Fruit fly (Drosophila melanogaster) whole organism, embryonic: ENCODE data around the gene CG32344.

ENCODE experiments used
- Atf6 ChIP-seq: fragments of 200-800 bp; sonication (Bioruptor generic); IDR thresholded peaks from 2 replicates; pipeline ENCODE4 v1.3.6; 2022; ENCODE audit warnings: missing biosample characterization, missing genetic modification characterization
- Bdp1 ChIP-seq: fragments of 200-800 bp; sonication (Bioruptor generic); optimal IDR thresholded peaks from 3 replicates; lab custom pipeline; 2016; ENCODE audit warnings: missing biosample characterization, missing genetic modification characterization
- Bteb2 ChIP-seq: fragments of 200-800 bp; sonication (Bioruptor generic); optimal IDR thresholded peaks from 2 replicates; lab custom pipeline; 2016; ENCODE audit warnings: missing biosample characterization, missing genetic modification characterization
- CG10274 ChIP-seq: fragments of 200-800 bp; sonication (Bioruptor generic); optimal IDR thresholded peaks from 3 replicates; lab custom pipeline; 2017; ENCODE audit warnings: missing biosample characterization, mild to moderate bottlenecking, missing genetic modification characterization
- CG10366 ChIP-seq: fragments of 200-800 bp; sonication (Bioruptor generic); IDR thresholded peaks from 2 replicates; pipeline ENCODE4 v1.3.6; 2022; ENCODE audit warnings: missing biosample characterization, missing genetic modification characterization
- CG11085 ChIP-seq: fragments of 200-800 bp; sonication (Bioruptor generic); IDR thresholded peaks from 2 replicates; pipeline ENCODE4 v1.3.6; 2022; ENCODE audit warnings: missing biosample characterization, missing genetic modification characterization
- CG11093 ChIP-seq: fragments of 200-800 bp; sonication (Bioruptor generic); IDR thresholded peaks from 3 replicates; pipeline ENCODE4 v1.3.6; 2022; ENCODE audit warnings: missing biosample characterization, missing genetic modification characterization
- CG12236 ChIP-seq: fragments of 200-800 bp; sonication (Bioruptor generic); optimal IDR thresholded peaks from 2 replicates; lab custom pipeline; 2016; ENCODE audit warnings: missing biosample characterization, missing genetic modification characterization
- CG12942 ChIP-seq: fragments of 200-800 bp; sonication (Bioruptor generic); optimal IDR thresholded peaks from 3 replicates; lab custom pipeline; 2016; ENCODE audit warnings: missing biosample characterization, missing genetic modification characterization
- CG14965 ChIP-seq: fragments of 200-800 bp; sonication (Bioruptor generic); optimal IDR thresholded peaks from 2 replicates; lab custom pipeline; 2016; ENCODE audit warnings: missing biosample characterization, missing genetic modification characterization, borderline replicate concordance
- CG15601 ChIP-seq: fragments of 200-800 bp; sonication (Bioruptor generic); optimal IDR thresholded peaks from 3 replicates; lab custom pipeline; 2019; ENCODE audit warnings: missing biosample characterization, mild to moderate bottlenecking, missing genetic modification characterization, moderate library complexity
- CG1647 ChIP-seq: fragments of 200-800 bp; sonication (Bioruptor generic); optimal IDR thresholded peaks from 3 replicates; lab custom pipeline; 2016; ENCODE audit warnings: missing biosample characterization, missing genetic modification characterization
- CG16863 ChIP-seq: fragments of 200-800 bp; sonication (Bioruptor generic); optimal IDR thresholded peaks from 3 replicates; lab custom pipeline; 2016; ENCODE audit warnings: missing biosample characterization, missing genetic modification characterization
- CG18476 ChIP-seq: fragments of 200-800 bp; sonication (Bioruptor generic); optimal IDR thresholded peaks from 2 replicates; lab custom pipeline; 2016; ENCODE audit warnings: missing biosample characterization, mild to moderate bottlenecking, missing genetic modification characterization
- CG18599 ChIP-seq: fragments of 200-800 bp; sonication (Bioruptor generic); optimal IDR thresholded peaks from 3 replicates; lab custom pipeline; 2017; ENCODE audit warnings: missing biosample characterization, missing genetic modification characterization, mild to moderate bottlenecking, moderate library complexity, missing genetic modification reagents
- CG18619 ChIP-seq: fragments of 200-800 bp; sonication (Bioruptor generic); optimal IDR thresholded peaks from 3 replicates; lab custom pipeline; 2017; ENCODE audit warnings: missing biosample characterization, mild to moderate bottlenecking, missing genetic modification characterization
- CG4820 ChIP-seq: fragments of 200-800 bp; sonication (Bioruptor generic); optimal IDR thresholded peaks from 3 replicates; lab custom pipeline; 2016; ENCODE audit warnings: missing biosample characterization, missing genetic modification characterization
- CG4854 ChIP-seq: fragments of 200-800 bp; sonication (Bioruptor generic); optimal IDR thresholded peaks from 2 replicates; lab custom pipeline; 2016; ENCODE audit warnings: missing biosample characterization, missing genetic modification characterization, inconsistent platforms
- Dek ChIP-seq: fragments of 200-800 bp; sonication (Bioruptor generic); optimal IDR thresholded peaks from 3 replicates; lab custom pipeline; 2019; ENCODE audit warnings: missing biosample characterization, mild to moderate bottlenecking, missing genetic modification characterization, moderate library complexity
- Doc2 ChIP-seq: fragments of 200-800 bp; sonication (Bioruptor generic); IDR thresholded peaks from 2 replicates; pipeline ENCODE4 v1.3.6; 2022; ENCODE audit warnings: missing biosample characterization, missing genetic modification characterization
- Ets65A ChIP-seq: fragments of 200-800 bp; sonication (Bioruptor generic); peaks from one replicate; lab custom pipeline; 2016; ENCODE audit warnings: missing biosample characterization, missing genetic modification characterization
- HLHmδ ChIP-seq: fragments of 200-800 bp; sonication (Bioruptor generic); optimal IDR thresholded peaks from 2 replicates; lab custom pipeline; 2018; ENCODE audit warnings: missing biosample characterization, mild to moderate bottlenecking, missing genetic modification characterization, moderate library complexity
- Hr78 ChIP-seq, 2 experiments: fragments of 200-800 bp in 1 of 2; fragments of >200 bp in 1 of 2; sonication (Bioruptor generic) in 1 of 2; optimal IDR thresholded peaks; 2 replicates each; lab custom pipeline; 2017 to 2019; ENCODE audit warnings: missing biosample characterization in 2 of 2, missing genetic modification characterization in 2 of 2, mild to moderate bottlenecking in 1 of 2, moderate library complexity in 1 of 2
- Kr ChIP-seq: fragments of 200-800 bp; sonication (Bioruptor generic); optimal IDR thresholded peaks from 2 replicates; lab custom pipeline; 2017; ENCODE audit warnings: missing biosample characterization, mild to moderate bottlenecking, missing genetic modification characterization
- Myb ChIP-seq: fragments of 200-800 bp; sonication (Bioruptor generic); optimal IDR thresholded peaks from 2 replicates; lab custom pipeline; 2016; ENCODE audit warnings: missing biosample characterization, missing genetic modification characterization
- NC2β ChIP-seq: fragments of 200-800 bp; sonication (Bioruptor generic); optimal IDR thresholded peaks from 2 replicates; lab custom pipeline; 2016; ENCODE audit warnings: missing biosample characterization, missing genetic modification characterization
- Scr ChIP-seq: fragments of 200-800 bp; sonication (Bioruptor generic); IDR thresholded peaks from 2 replicates; pipeline ENCODE4 v1.3.6; 2022; ENCODE audit warnings: missing biosample characterization, missing genetic modification characterization; ENCODE audit not compliant: partially characterized antibody
- YL-1 ChIP-seq: fragments of 200-800 bp; sonication (Bioruptor generic); optimal IDR thresholded peaks from 3 replicates; lab custom pipeline; 2017; ENCODE audit warnings: missing biosample characterization, mild to moderate bottlenecking, missing genetic modification characterization
- ab ChIP-seq: fragments of 200-800 bp; sonication (Bioruptor generic); optimal IDR thresholded peaks from 2 replicates; lab custom pipeline; 2016; ENCODE audit warnings: missing biosample characterization, missing genetic modification characterization
- aop ChIP-seq: fragments of 200-800 bp; sonication (Bioruptor generic); IDR thresholded peaks from 2 replicates; pipeline ENCODE4 v1.3.6; 2022; ENCODE audit warnings: missing biosample characterization, missing genetic modification characterization
- bab2 ChIP-seq: fragments of 200-800 bp; sonication (Bioruptor generic); optimal IDR thresholded peaks from 2 replicates; lab custom pipeline; 2016; ENCODE audit warnings: missing biosample characterization, missing genetic modification characterization
- crol ChIP-seq: fragments of 200-800 bp; sonication (Bioruptor generic); IDR thresholded peaks from 2 replicates; pipeline ENCODE4 v1.3.6; 2022; ENCODE audit warnings: missing biosample characterization, missing genetic modification characterization
- dan ChIP-seq: fragments of 200-800 bp; sonication (Bioruptor generic); IDR thresholded peaks from 2 replicates; pipeline ENCODE4 v1.3.6; 2022; ENCODE audit warnings: missing biosample characterization, missing genetic modification characterization
- exex ChIP-seq: fragments of 200-800 bp; sonication (Bioruptor generic); optimal IDR thresholded peaks from 4 replicates; lab custom pipeline; 2018; ENCODE audit warnings: missing biosample characterization, mild to moderate bottlenecking, missing genetic modification characterization, moderate library complexity
- fd96Cb ChIP-seq: fragments of 200-800 bp; sonication (Bioruptor generic); optimal IDR thresholded peaks from 2 replicates; lab custom pipeline; 2018; ENCODE audit warnings: missing biosample characterization, mild to moderate bottlenecking, missing genetic modification characterization, moderate library complexity
- lilli ChIP-seq: fragments of 200-800 bp; sonication (Bioruptor generic); optimal IDR thresholded peaks from 3 replicates; lab custom pipeline; 2016; ENCODE audit warnings: missing biosample characterization, missing genetic modification characterization
- lmd ChIP-seq: fragments of 200-800 bp; sonication (Bioruptor generic); IDR thresholded peaks from 2 replicates; pipeline ENCODE4 v1.3.6; 2022; ENCODE audit warnings: missing biosample characterization, missing genetic modification characterization
- pan ChIP-seq, 4 experiments: fragments of >200 bp in 3 of 4; fragments of 200-800 bp in 1 of 4; sonication (Bioruptor generic) in 1 of 4; optimal IDR thresholded peaks in 3 of 4; IDR thresholded peaks in 1 of 4; 2 replicates each; pipeline versions ENCODE4 v1.3.6 to Lab custom; 2017 to 2022; ENCODE audit warnings: missing biosample characterization in 2 of 4, missing genetic modification characterization in 2 of 4, mixed read lengths in 1 of 4
- pita ChIP-seq: fragments of 200-800 bp; sonication (Bioruptor generic); optimal IDR thresholded peaks from 2 replicates; lab custom pipeline; 2017; ENCODE audit warnings: missing biosample characterization, mild to moderate bottlenecking, missing genetic modification characterization
- psq ChIP-seq: fragments of 200-800 bp; sonication (Bioruptor generic); optimal IDR thresholded peaks from 2 replicates; lab custom pipeline; 2017; ENCODE audit warnings: missing biosample characterization, missing genetic modification characterization
- pum ChIP-seq: fragments of 200-800 bp; sonication (Bioruptor generic); optimal IDR thresholded peaks from 2 replicates; lab custom pipeline; 2016; ENCODE audit warnings: missing biosample characterization, missing genetic modification characterization
- repo ChIP-seq: fragments of 200-800 bp; sonication (Bioruptor generic); optimal IDR thresholded peaks from 2 replicates; lab custom pipeline; 2016; ENCODE audit warnings: missing biosample characterization, missing genetic modification characterization
- row ChIP-seq: fragments of 200-800 bp; sonication (Bioruptor generic); IDR thresholded peaks from 3 replicates; pipeline ENCODE4 v1.3.6; 2022; ENCODE audit warnings: missing biosample characterization, missing genetic modification characterization
- sim ChIP-seq: fragments of 200-800 bp; sonication (Bioruptor generic); IDR thresholded peaks from 2 replicates; pipeline ENCODE4 v1.3.6; 2022; ENCODE audit warnings: missing biosample characterization, missing genetic modification characterization
- sima ChIP-seq: fragments of 200-800 bp; sonication (Bioruptor generic); optimal IDR thresholded peaks from 2 replicates; lab custom pipeline; 2016; ENCODE audit warnings: missing biosample characterization, missing genetic modification characterization
- so ChIP-seq: fragments of 200-800 bp; sonication (Bioruptor generic); IDR thresholded peaks from 3 replicates; pipeline ENCODE4 v1.3.6; 2022; ENCODE audit warnings: missing biosample characterization, missing genetic modification characterization
- unc-4 ChIP-seq: fragments of 200-800 bp; sonication (Bioruptor generic); IDR thresholded peaks from 2 replicates; pipeline ENCODE4 v1.3.6; 2022; ENCODE audit warnings: missing biosample characterization, missing genetic modification characterization; ENCODE audit not compliant: partially characterized antibody
- zf30C ChIP-seq: fragments of 200-800 bp; sonication (Bioruptor generic); optimal IDR thresholded peaks from 3 replicates; lab custom pipeline; 2018; ENCODE audit warnings: missing biosample characterization, mild to moderate bottlenecking, missing genetic modification characterization
- zfh1 ChIP-seq: fragments of 200-800 bp; sonication (Bioruptor generic); IDR thresholded peaks from 3 replicates; pipeline ENCODE4 v1.3.6; 2022; ENCODE audit warnings: missing biosample characterization, missing genetic modification characterization

The CG32344 gene

DNA sequence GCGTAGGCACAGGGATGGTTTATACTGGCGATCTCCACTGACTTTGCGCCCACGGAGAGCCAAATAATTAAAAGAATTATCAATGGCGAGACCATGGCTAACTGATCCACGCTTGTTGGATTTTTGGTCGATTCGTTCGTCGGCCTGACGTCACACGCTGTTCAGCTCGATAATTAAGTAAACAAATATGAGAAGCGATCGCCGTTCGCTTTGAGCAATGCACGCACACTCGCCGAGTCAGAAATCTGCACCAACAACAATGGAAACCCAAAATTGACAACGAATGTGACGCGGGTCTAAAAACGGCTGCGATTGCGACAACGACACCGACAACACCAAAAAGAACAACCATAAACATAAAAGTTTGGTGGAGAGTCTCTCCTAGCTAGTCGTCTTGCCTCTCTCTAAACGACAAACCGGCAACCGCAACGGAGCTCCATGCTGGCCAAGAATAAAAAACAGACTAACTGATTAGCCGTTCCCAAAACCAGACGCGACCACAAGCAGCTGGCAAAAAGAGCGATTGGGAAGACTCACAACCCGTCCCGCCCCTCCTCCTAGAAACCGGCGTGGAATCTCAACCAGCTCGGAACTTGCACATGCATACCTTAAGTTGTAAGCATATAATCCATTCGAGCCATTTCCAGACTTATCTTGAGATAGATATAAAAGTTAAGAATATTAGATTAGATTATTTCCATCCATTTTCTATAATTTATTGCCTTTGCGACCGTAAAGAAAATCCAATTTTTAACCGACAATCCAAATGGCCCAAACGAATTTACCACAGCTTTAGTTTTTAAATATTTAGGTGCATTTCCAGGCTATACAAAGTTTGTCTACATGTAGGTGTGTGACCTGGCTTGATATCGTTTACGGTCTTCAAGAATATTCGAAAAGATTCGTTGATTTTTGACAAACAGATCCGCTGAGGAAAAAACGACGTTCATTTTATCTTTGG lies 7.6 kb upstream of the CG32344 start, which contains the start of gene mthl9 (continued):
- TF ChIP-seq ab (GFP tag; lab: Kevin White, UChicago) (no peak), repo (GFP tag; lab: Kevin White, UChicago) (no peak), lmd (GFP tag; lab: Robert Waterston, UW) (no peak; the same call in 1 of the 2 replicates), dan (GFP tag; lab: Robert Waterston, UW) (no peak), CG18476 (GFP tag; lab: Kevin White, UChicago) (no peak), NC2β (GFP tag; lab: Kevin White, UChicago) (no peak), lilli (GFP tag; lab: Kevin White, UChicago) (no peak), CG10366 (GFP tag; lab: Robert Waterston, UW) (no peak), CG16863 (GFP tag; lab: Kevin White, UChicago) (no peak), unc-4 (0 out of 2 replicates have a peak, but pooled peaks have one; percentile 51), Bteb2 (no peak), pan (optimal IDR thresholded peaks at IDR 0.05; lab: Kevin White, UChicago) (no peak), pan (GFP tag; optimal IDR thresholded peaks at IDR 0.05 in 1 of 2, IDR thresholded peaks at IDR 0.05 in 1 of 2) (no peak), psq (no peak), sima (GFP tag; lab: Kevin White, UChicago) (no peak), aop (no peak), zf30C (GFP tag; lab: Kevin White, UChicago) (no peak), CG4820 (GFP tag; lab: Kevin White, UChicago) (no peak), CG4854 (GFP tag; lab: Kevin White, UChicago) (no peak), CG18599 (GFP tag; lab: Kevin White, UChicago) (no peak), CG12942 (no peak), zfh1 (no peak), Ets65A (GFP tag; lab: Kevin White, UChicago) (peak; percentile 48), CG11093 (GFP tag; lab: Robert Waterston, UW) (no peak), HLHmδ (GFP tag; lab: Kevin White, UChicago) (no peak), YL-1 (GFP tag; lab: Kevin White, UChicago) (no peak), fd96Cb (tag; lab: Kevin White, UChicago) (no peak), CG10274 (GFP tag; lab: Kevin White, UChicago) (no peak), pum (GFP tag; lab: Kevin White, UChicago) (no peak), bab2 (GFP tag; lab: Kevin White, UChicago) (no peak), Myb (GFP tag; lab: Kevin White, UChicago) (peak; percentile 84), CG15601 (tag; lab: Kevin White, UChicago) (no peak), CG18619 (GFP tag; lab: Kevin White, UChicago) (no peak), row (GFP tag; lab: Robert Waterston, UW) (0 out of 3 replicates have a peak, but pooled peaks have one; percentile 37), exex (peak; percentile 58), CG14965 (GFP tag; lab: Kevin White, UChicago) (no peak), CG1647 (GFP tag; lab: Kevin White, UChicago) (no peak), crol (peak; percentile 83), Bdp1 (peak; percentile 2), sim (GFP tag; lab: Robert Waterston, UW) (no peak), Atf6 (GFP tag; lab: Robert Waterston, UW) (peak; percentile 56; the same call in 1 of the 2 replicates), CG12236 (GFP tag; lab: Kevin White, UChicago) (no peak), Kr (no peak), Doc2 (GFP tag; lab: Robert Waterston, UW) (no peak), so (GFP tag; lab: Robert Waterston, UW) (peak; percentile 74; the same call in 2 of the 3 replicates), Hr78 (GFP tag; optimal IDR thresholded peaks at IDR 0.05; lab: Kevin White, UChicago) (no peak), Scr (GFP tag; lab: Robert Waterston, UW) (0 out of 2 replicates have a peak, but pooled peaks have one; percentile 24), CG11085 (GFP tag; lab: Robert Waterston, UW) (no peak), Dek (tag; lab: Kevin White, UChicago) (no peak), pita (peak; percentile 64)
